Worm (Caenorhabditis elegans) whole organism, L1 larva: ENCODE measurements around the gene F19C6.5.

ENCODE experiments used
- C34B4.2 ChIP-seq: sonication (generic microtip); optimal IDR thresholded peaks from 2 replicates; lab custom pipeline; 2017; ENCODE audit warnings: mild to moderate bottlenecking, missing genetic modification characterization, missing compliant biosample characterization
- F16B12.6 ChIP-seq: fragments of 150-350 bp; optimal IDR thresholded peaks from 2 replicates; lab custom pipeline; 2014; ENCODE audit warnings: missing biosample characterization, missing genetic modification characterization
- alr-1 ChIP-seq: fragments of 200-800 bp; sonication (Bioruptor generic); optimal IDR thresholded peaks from 2 replicates; lab custom pipeline; 2018; ENCODE audit warnings: borderline replicate concordance, mild to moderate bottlenecking, missing genetic modification characterization, missing compliant biosample characterization
- ama-1 ChIP-seq: fragments of 150-350 bp; optimal IDR thresholded peaks from 2 replicates; lab custom pipeline; 2014
- blmp-1 ChIP-seq: fragments of 150-350 bp; optimal IDR thresholded peaks from 2 replicates; lab custom pipeline; 2014; ENCODE audit warnings: missing biosample characterization, missing genetic modification characterization
- ceh-63 ChIP-seq: fragments of 200-800 bp; sonication (Bioruptor generic); optimal IDR thresholded peaks from 2 replicates; lab custom pipeline; 2018; ENCODE audit warnings: mild to moderate bottlenecking, missing genetic modification characterization, missing compliant biosample characterization
- ceh-82 ChIP-seq, 3 experiments: fragments of 150-350 bp in 1 of 3; sonication (generic microtip) in 2 of 3; optimal IDR thresholded peaks; 2 replicates each; lab custom pipeline; 2014 to 2017; ENCODE audit warnings: missing biosample characterization in 3 of 3, missing genetic modification characterization in 3 of 3
- ceh-90 ChIP-seq: sonication (generic microtip); optimal IDR thresholded peaks from 2 replicates; lab custom pipeline; 2016; ENCODE audit warnings: missing genetic modification characterization, missing compliant biosample characterization
- ces-1 ChIP-seq: fragments of 150-350 bp; optimal IDR thresholded peaks from 2 replicates; lab custom pipeline; 2014; ENCODE audit warnings: missing biosample characterization, missing genetic modification reagents, missing genetic modification characterization
- dsc-1 ChIP-seq: sonication (generic microtip); optimal IDR thresholded peaks from 2 replicates; lab custom pipeline; 2016; ENCODE audit warnings: mild to moderate bottlenecking, missing genetic modification characterization, missing compliant biosample characterization
- efl-1 ChIP-seq, 4 experiments: fragments of 150-350 bp; optimal IDR thresholded peaks in 3 of 4; peaks in 1 of 4; 1 replicate in 1 of 4; 2 replicates in 3 of 4; lab custom pipeline; 2014; ENCODE audit warnings: missing biosample characterization in 2 of 4, missing genetic modification characterization in 2 of 4, missing genetic modification reagents in 2 of 4
- elt-3 ChIP-seq, 6 experiments: fragments of 150-350 bp in 1 of 6; sonication (generic microtip); optimal IDR thresholded peaks; 2 replicates each; lab custom pipeline; 2017 to 2018; ENCODE audit warnings: missing biosample characterization in 6 of 6, missing genetic modification characterization in 6 of 6, inconsistent platforms in 1 of 6
- ets-5 ChIP-seq: fragments of 200-800 bp; sonication (Bioruptor generic); IDR thresholded peaks from 2 replicates; pipeline ENCODE4 v1.3.6; 2022; ENCODE audit warnings: missing genetic modification characterization, missing compliant biosample characterization
- fkh-10 ChIP-seq: sonication (generic microtip); optimal IDR thresholded peaks from 2 replicates; lab custom pipeline; 2017; ENCODE audit warnings: missing biosample characterization, missing genetic modification reagents, missing genetic modification characterization
- fos-1 ChIP-seq: fragments of 150-350 bp; optimal IDR thresholded peaks from 2 replicates; lab custom pipeline; 2014; ENCODE audit warnings: missing biosample characterization, missing genetic modification characterization
- hlh-17 ChIP-seq: fragments of 200-800 bp; sonication (Bioruptor generic); optimal IDR thresholded peaks from 2 replicates; lab custom pipeline; 2018; ENCODE audit warnings: missing genetic modification characterization, mild to moderate bottlenecking, missing compliant biosample characterization, moderate library complexity, borderline replicate concordance
- hlh-4 ChIP-seq: sonication (generic microtip); optimal IDR thresholded peaks from 2 replicates; lab custom pipeline; 2016; ENCODE audit warnings: mild to moderate bottlenecking, missing genetic modification characterization, missing compliant biosample characterization
- hpl-2 ChIP-seq: fragments of 150-350 bp; optimal IDR thresholded peaks from 2 replicates; lab custom pipeline; 2014; ENCODE audit warnings: missing biosample characterization, missing genetic modification reagents, missing genetic modification characterization
- isw-1 ChIP-seq: fragments of 200-800 bp; sonication (Bioruptor generic); IDR thresholded peaks from 2 replicates; pipeline ENCODE4 v1.3.6; 2022; ENCODE audit warnings: missing genetic modification characterization, missing compliant biosample characterization
- jun-1 ChIP-seq: fragments of 150-350 bp; optimal IDR thresholded peaks from 2 replicates; lab custom pipeline; 2014; ENCODE audit warnings: missing biosample characterization, missing genetic modification reagents, missing genetic modification characterization
- lin-13 ChIP-seq: fragments of 150-350 bp; optimal IDR thresholded peaks from 2 replicates; lab custom pipeline; 2014; ENCODE audit warnings: missing biosample characterization, missing genetic modification reagents, missing genetic modification characterization
- lin-14 ChIP-seq: fragments of 200-800 bp; sonication (Bioruptor generic); optimal IDR thresholded peaks from 2 replicates; lab custom pipeline; 2018; ENCODE audit warnings: mild to moderate bottlenecking, missing genetic modification characterization, moderate library complexity, missing compliant biosample characterization
- lir-3 ChIP-seq: sonication (generic microtip); optimal IDR thresholded peaks from 2 replicates; lab custom pipeline; 2016; ENCODE audit warnings: mild to moderate bottlenecking, missing genetic modification characterization, moderate library complexity, missing compliant biosample characterization; ENCODE audit not compliant: poor library complexity
- mab-9 ChIP-seq: fragments of 200-800 bp; sonication (Bioruptor generic); IDR thresholded peaks from 2 replicates; pipeline ENCODE4 v1.3.6; 2022; ENCODE audit warnings: missing genetic modification reagents, missing genetic modification characterization, missing compliant biosample characterization
- nhr-12 ChIP-seq: sonication (generic microtip); optimal IDR thresholded peaks from 2 replicates; lab custom pipeline; 2017; ENCODE audit warnings: missing biosample characterization, missing genetic modification characterization
- nhr-20 ChIP-seq: sonication (generic microtip); optimal IDR thresholded peaks from 2 replicates; lab custom pipeline; 2016; ENCODE audit warnings: mild to moderate bottlenecking, missing genetic modification characterization, missing compliant biosample characterization
- nhr-237 ChIP-seq: fragments of 150-350 bp; optimal IDR thresholded peaks from 2 replicates; lab custom pipeline; 2014; ENCODE audit warnings: missing biosample characterization, missing genetic modification characterization
- nhr-28 ChIP-seq: fragments of 150-350 bp; optimal IDR thresholded peaks from 2 replicates; lab custom pipeline; 2014; ENCODE audit warnings: missing biosample characterization, missing genetic modification characterization
- nhr-47 ChIP-seq: sonication (generic microtip); optimal IDR thresholded peaks from 2 replicates; lab custom pipeline; 2016; ENCODE audit warnings: mild to moderate bottlenecking, missing genetic modification characterization, moderate library complexity, missing compliant biosample characterization
- nhr-71 ChIP-seq: sonication (generic microtip); optimal IDR thresholded peaks from 2 replicates; lab custom pipeline; 2016; ENCODE audit warnings: mild to moderate bottlenecking, missing genetic modification characterization, moderate library complexity, missing compliant biosample characterization
- nhr-84 ChIP-seq: sonication (generic microtip); optimal IDR thresholded peaks from 2 replicates; lab custom pipeline; 2017; ENCODE audit warnings: missing biosample characterization, missing genetic modification characterization
- nhr-85 ChIP-seq: sonication (generic microtip); peaks from one replicate; lab custom pipeline; 2016; ENCODE audit warnings: missing genetic modification characterization, inconsistent platforms, missing compliant biosample characterization
- pag-3 ChIP-seq: sonication (generic microtip); optimal IDR thresholded peaks from 2 replicates; lab custom pipeline; 2017; ENCODE audit warnings: missing genetic modification characterization, mild to moderate bottlenecking, missing compliant biosample characterization, antibody characterized with exemption, borderline replicate concordance; ENCODE audit not compliant: insufficient read depth
- pqm-1 ChIP-seq: sonication (generic microtip); optimal IDR thresholded peaks from 3 replicates; lab custom pipeline; 2017; ENCODE audit warnings: missing biosample characterization, missing genetic modification characterization
- skn-1 ChIP-seq: fragments of 150-350 bp; optimal IDR thresholded peaks from 2 replicates; lab custom pipeline; 2014; ENCODE audit warnings: missing biosample characterization, missing genetic modification characterization
- snpc-4 ChIP-seq: fragments of 150-350 bp; optimal IDR thresholded peaks from 2 replicates; lab custom pipeline; 2014; ENCODE audit warnings: missing biosample characterization, missing genetic modification characterization
- snu-23 ChIP-seq: sonication (generic microtip); optimal IDR thresholded peaks from 2 replicates; lab custom pipeline; 2016; ENCODE audit warnings: missing genetic modification characterization, missing compliant biosample characterization
- sptf-1 ChIP-seq: fragments of 150-350 bp; optimal IDR thresholded peaks from 2 replicates; lab custom pipeline; 2014; ENCODE audit warnings: missing biosample characterization, missing genetic modification characterization
- sup-37 ChIP-seq: fragments of 200-800 bp; sonication (Bioruptor generic); optimal IDR thresholded peaks from 2 replicates; lab custom pipeline; 2018; ENCODE audit warnings: mild to moderate bottlenecking, missing genetic modification characterization, missing compliant biosample characterization
- unc-130 ChIP-seq: fragments of 150-350 bp; optimal IDR thresholded peaks from 2 replicates; lab custom pipeline; 2017; ENCODE audit warnings: missing biosample characterization, missing genetic modification characterization, inconsistent platforms
- zip-4 ChIP-seq: fragments of 200-800 bp; sonication (Bioruptor generic); optimal IDR thresholded peaks from 2 replicates; lab custom pipeline; 2018; ENCODE audit warnings: mild to moderate bottlenecking, missing genetic modification characterization, moderate library complexity, missing compliant biosample characterization
- ztf-4 ChIP-seq: fragments of 150-350 bp; optimal IDR thresholded peaks from 2 replicates; lab custom pipeline; 2014; ENCODE audit warnings: missing biosample characterization, missing genetic modification characterization

The F19C6.5 gene

DNA sequence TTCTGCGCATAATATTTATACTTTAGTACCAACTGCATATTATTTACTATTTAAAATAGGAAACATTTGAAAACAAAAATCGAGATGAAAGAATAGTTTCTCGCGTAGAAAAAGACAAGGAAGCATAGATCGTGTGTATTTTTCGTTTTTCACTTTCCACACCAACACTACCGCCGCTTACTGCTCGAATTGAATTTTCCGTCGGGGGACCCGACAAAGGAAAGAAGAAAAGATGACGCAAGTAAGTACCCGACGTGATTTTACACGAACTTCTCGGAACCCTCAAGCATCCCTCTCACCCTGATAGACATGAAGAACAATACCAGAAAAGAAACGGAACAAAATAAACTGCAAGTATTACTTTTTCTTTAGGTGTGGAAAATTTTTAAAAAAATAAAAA lies 3.5 kb downstream of the F19C6.5 start:
- no peak for TF ChIP-seq ztf-4
- no peak for TF ChIP-seq nhr-47 (tag; lab: Kevin White, UChicago)
- TF ChIP-seq fos-1 = no peak
- no peak for TF ChIP-seq ceh-63 (GFP tag; lab: Kevin White, UChicago)
- TF ChIP-seq alr-1 = no peak
- no peak for TF ChIP-seq sptf-1 (tag; lab: Kevin White, UChicago)
- peak; percentile 8 for TF ChIP-seq lin-14 (GFP tag; lab: Kevin White, UChicago)
- TF ChIP-seq ama-1 (lab: Kevin White, UChicago) = no peak
- peak; percentile 64 for TF ChIP-seq fkh-10 (GFP tag; lab: Kevin White, UChicago)
- no peak for TF ChIP-seq jun-1
- TF ChIP-seq nhr-84 (tag; lab: Kevin White, UChicago) = no peak
- TF ChIP-seq nhr-20 (tag; lab: Kevin White, UChicago) = no peak
- no peak for TF ChIP-seq ces-1 (GFP tag; lab: Kevin White, UChicago)
- no peak for TF ChIP-seq elt-3 (tag; optimal IDR thresholded peaks at IDR 0.05; lab: Kevin White, UChicago)

DNA sequence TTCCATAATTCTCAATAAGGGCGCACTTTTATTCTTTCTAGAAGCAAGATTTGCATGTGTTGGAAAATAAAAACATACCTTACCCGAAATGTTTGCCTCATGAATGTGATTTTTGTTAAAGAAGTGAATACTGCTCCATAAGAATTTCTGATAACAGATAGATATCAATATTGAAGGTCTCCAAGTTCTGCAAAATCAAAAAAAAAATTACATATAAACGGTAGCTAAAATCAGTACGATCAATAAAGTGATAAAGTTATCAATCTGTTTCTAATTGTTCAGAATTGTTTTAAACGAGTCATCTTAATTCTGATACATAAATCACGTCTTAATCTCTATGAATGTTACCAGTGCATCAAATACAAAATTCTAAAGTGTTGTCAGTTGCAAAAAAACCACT lies 8.5 kb downstream of the F19C6.5 start, which contains the start of gene mgl-1:
Gene mgl-1 (minus strand): TSS at position 101 of the 400 bp plus-strand sequence.
- no peak for TF ChIP-seq snpc-4
- TF ChIP-seq sup-37 = no peak
- no peak for TF ChIP-seq hlh-4
- no peak for TF ChIP-seq ama-1 (lab: Kevin White, UChicago)
- no peak for TF ChIP-seq skn-1 (tag; lab: Kevin White, UChicago)
- TF ChIP-seq zip-4 (GFP tag; lab: Kevin White, UChicago) = no peak
- no peak for TF ChIP-seq isw-1
- no peak for TF ChIP-seq alr-1
- TF ChIP-seq pag-3 (tag; lab: Kevin White, UChicago) = no peak

- no peak for TF ChIP-seq F16B12.6 (tag; lab: Kevin White, UChicago)
- no peak for TF ChIP-seq ets-5 (GFP tag; lab: Robert Waterston, UW)
- no peak for TF ChIP-seq efl-1 (optimal IDR thresholded peaks at IDR 0.05; lab: Kevin White, UChicago)
- TF ChIP-seq efl-1 (GFP tag; optimal IDR thresholded peaks at IDR 0.05 in 1 of 2; lab: Kevin White, UChicago) = peak in 1 of 2 experiments; percentile 38
- TF ChIP-seq nhr-20 (tag; lab: Kevin White, UChicago) = peak; percentile 50
- TF ChIP-seq elt-3 (tag; optimal IDR thresholded peaks at IDR 0.05; lab: Kevin White, UChicago) = peak in 1 of 6 experiments; percentile 26
- peak; percentile 33 for TF ChIP-seq nhr-85
- no peak for TF ChIP-seq skn-1 (tag; lab: Kevin White, UChicago)
- TF ChIP-seq nhr-71 (tag; lab: Kevin White, UChicago) = peak; percentile 25
- no peak for TF ChIP-seq fos-1
- peak; percentile 68 for TF ChIP-seq blmp-1 (tag; lab: Kevin White, UChicago)
- peak; percentile 11 for TF ChIP-seq unc-130 (tag; lab: Kevin White, UChicago)
- no peak for TF ChIP-seq dsc-1 (tag; lab: Kevin White, UChicago)
- TF ChIP-seq nhr-84 (tag; lab: Kevin White, UChicago) = no peak
Measured at ce11 chrX:9965275-9965674, 19.5 kb downstream of the F19C6.5 start, which contains the start of gene pssy-1. Gene pssy-1 (plus strand): TSS chrX:9965592.

DNA sequence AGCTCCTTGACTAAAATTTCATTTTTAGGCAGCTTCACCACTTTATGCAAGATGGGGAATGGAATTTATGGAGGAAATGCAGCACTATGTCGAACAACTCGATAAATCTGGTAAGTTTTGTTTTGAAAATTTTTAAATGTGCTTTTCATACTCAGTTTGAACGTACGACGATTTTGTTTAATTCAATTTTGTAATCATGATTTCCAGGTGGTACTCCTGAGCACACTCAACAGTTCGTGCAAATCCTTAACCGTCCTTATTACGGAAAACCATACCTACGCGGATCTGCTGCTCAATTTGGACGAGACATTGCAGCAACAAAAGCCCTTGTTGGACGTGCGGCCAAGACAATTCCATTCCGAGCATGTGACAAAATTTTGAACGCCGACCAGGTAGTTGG lies 22.2 kb downstream of the F19C6.5 start:
- no peak for TF ChIP-seq dsc-1 (tag; lab: Kevin White, UChicago)
- no peak for TF ChIP-seq sup-37
- TF ChIP-seq hpl-2 (GFP tag; lab: Kevin White, UChicago) = no peak
- no peak for TF ChIP-seq C34B4.2 (tag; lab: Kevin White, UChicago)
- TF ChIP-seq nhr-237 (tag; lab: Kevin White, UChicago) = no peak
- no peak for TF ChIP-seq efl-1 (optimal IDR thresholded peaks at IDR 0.05; lab: Kevin White, UChicago)
- TF ChIP-seq efl-1 (GFP tag; optimal IDR thresholded peaks at IDR 0.05 in 1 of 2; lab: Kevin White, UChicago) = peak in 1 of 2 experiments; percentile 2
- TF ChIP-seq, all 84 proteins: peak for 1

ce11 chrX:9958561-9958960 lies 26.2 kb downstream of the F19C6.5 start, which contains the start of gene ZC506.1:
Gene ZC506.1 (plus strand): TSS chrX:9958960.
- TF ChIP-seq ets-5 (GFP tag; lab: Robert Waterston, UW) (no peak), nhr-71 (tag; lab: Kevin White, UChicago) (peak; percentile 98), hlh-17 (GFP tag; lab: Kevin White, UChicago) (no peak), mab-9 (GFP tag; lab: Robert Waterston, UW) (peak; percentile 66; the same call in 1 of the 2 replicates), pqm-1 (peak; percentile 6), lir-3 (tag; lab: Kevin White, UChicago) (peak; percentile 77), skn-1 (tag; lab: Kevin White, UChicago) (peak; percentile 83), fos-1 (peak; percentile 88), ceh-90 (peak; percentile 48), sup-37 (peak; percentile 72), ceh-82 (tag; optimal IDR thresholded peaks at IDR 0.05; lab: Kevin White, UChicago) (peak; percentile 82 to 97 (median 91)), nhr-12 (tag; lab: Kevin White, UChicago) (no peak), nhr-85 (peak; percentile 95), snu-23 (GFP tag; lab: Kevin White, UChicago) (peak; percentile 97), lin-13 (GFP tag; lab: Kevin White, UChicago) (peak; percentile 92), ceh-63 (GFP tag; lab: Kevin White, UChicago) (no peak), ama-1 (lab: Kevin White, UChicago) (no peak), nhr-28 (no peak), blmp-1 (tag; lab: Kevin White, UChicago) (peak; percentile 78)
